Fruit fly (Drosophila melanogaster) whole organism, embryonic: Measurements from ENCODE around the gene Acp76A.

Experiments
- Ada2b ChIP-seq: fragments of 200-800 bp; sonication (Bioruptor generic); IDR thresholded peaks from 2 replicates; pipeline ENCODE4 v1.3.6; 2022; ENCODE audit warnings: missing biosample characterization, missing genetic modification characterization
- B-H2 ChIP-seq: fragments of 200-800 bp; sonication (Bioruptor generic); optimal IDR thresholded peaks from 2 replicates; lab custom pipeline; 2018; ENCODE audit warnings: missing biosample characterization, mild to moderate bottlenecking, missing genetic modification characterization
- BtbVII ChIP-seq: fragments of 200-800 bp; sonication (Bioruptor generic); optimal IDR thresholded peaks from 3 replicates; lab custom pipeline; 2017; ENCODE audit warnings: missing biosample characterization, mild to moderate bottlenecking, missing genetic modification characterization
- CG10147 ChIP-seq: fragments of 200-800 bp; sonication (Bioruptor generic); optimal IDR thresholded peaks from 2 replicates; lab custom pipeline; 2019; ENCODE audit warnings: missing biosample characterization, mild to moderate bottlenecking, missing genetic modification characterization, moderate library complexity
- CG10979 ChIP-seq: fragments of 200-800 bp; sonication (Bioruptor generic); optimal IDR thresholded peaks from 2 replicates; lab custom pipeline; 2018; ENCODE audit warnings: missing biosample characterization, mild to moderate bottlenecking, missing genetic modification characterization, moderate library complexity
- CG11504 ChIP-seq: fragments of 200-800 bp; sonication (Bioruptor generic); optimal IDR thresholded peaks from 3 replicates; lab custom pipeline; 2019; ENCODE audit warnings: missing biosample characterization, mild to moderate bottlenecking, missing genetic modification characterization, moderate library complexity
- CG13775 ChIP-seq: fragments of 200-800 bp; sonication (Bioruptor generic); optimal IDR thresholded peaks from 3 replicates; lab custom pipeline; 2017; ENCODE audit warnings: missing biosample characterization, mild to moderate bottlenecking, missing genetic modification characterization
- CG14710 ChIP-seq: fragments of 200-800 bp; sonication (Bioruptor generic); optimal IDR thresholded peaks from 3 replicates; lab custom pipeline; 2019; ENCODE audit warnings: missing biosample characterization, mild to moderate bottlenecking, missing genetic modification characterization, moderate library complexity
- CG15011 ChIP-seq: fragments of 200-800 bp; sonication (Bioruptor generic); optimal IDR thresholded peaks from 3 replicates; lab custom pipeline; 2018; ENCODE audit warnings: missing biosample characterization, mild to moderate bottlenecking, missing genetic modification characterization
- CG15269 ChIP-seq: fragments of 200-800 bp; sonication (Bioruptor generic); optimal IDR thresholded peaks from 2 replicates; lab custom pipeline; 2018; ENCODE audit warnings: missing biosample characterization, mild to moderate bottlenecking, missing genetic modification characterization, moderate library complexity
- CG16779 ChIP-seq: fragments of 200-800 bp; sonication (Bioruptor generic); IDR thresholded peaks from 2 replicates; pipeline ENCODE4 v1.3.6; 2022; ENCODE audit warnings: missing biosample characterization, missing genetic modification characterization
- CG18262 ChIP-seq: fragments of 200-800 bp; optimal IDR thresholded peaks from 3 replicates; lab custom pipeline; 2019; ENCODE audit warnings: missing biosample characterization, mild to moderate bottlenecking, missing genetic modification characterization, moderate library complexity
- CG2199 ChIP-seq: fragments of 200-800 bp; sonication (Bioruptor generic); IDR thresholded peaks from 3 replicates; pipeline ENCODE4 v1.3.6; 2022; ENCODE audit warnings: missing biosample characterization, missing genetic modification characterization
- CG32532 ChIP-seq: fragments of 200-800 bp; sonication (Bioruptor generic); IDR thresholded peaks from 2 replicates; pipeline ENCODE4 v1.3.6; 2022; ENCODE audit warnings: missing biosample characterization, missing genetic modification characterization
- CG3281 ChIP-seq: fragments of 200-800 bp; sonication (Bioruptor generic); optimal IDR thresholded peaks from 3 replicates; lab custom pipeline; 2017; ENCODE audit warnings: missing biosample characterization, mild to moderate bottlenecking, missing genetic modification characterization
- CG7271 ChIP-seq: fragments of 200-800 bp; sonication (Bioruptor generic); optimal IDR thresholded peaks from 2 replicates; lab custom pipeline; 2018; ENCODE audit warnings: missing biosample characterization, mild to moderate bottlenecking, missing genetic modification characterization, moderate library complexity
- CG7928 ChIP-seq: fragments of 200-800 bp; sonication (Bioruptor generic); optimal IDR thresholded peaks from 2 replicates; lab custom pipeline; 2017; ENCODE audit warnings: missing biosample characterization, mild to moderate bottlenecking, missing genetic modification characterization
- CG9817 ChIP-seq: fragments of 200-800 bp; sonication (Bioruptor generic); optimal IDR thresholded peaks from 2 replicates; lab custom pipeline; 2018; ENCODE audit warnings: missing biosample characterization, mild to moderate bottlenecking, missing genetic modification characterization, moderate library complexity
- CHES-1-like ChIP-seq: fragments of 200-800 bp; sonication (Bioruptor generic); optimal IDR thresholded peaks from 2 replicates; lab custom pipeline; 2016; ENCODE audit warnings: missing biosample characterization, missing genetic modification characterization
- Fer1 ChIP-seq: fragments of 200-800 bp; sonication (Bioruptor generic); optimal IDR thresholded peaks from 2 replicates; lab custom pipeline; 2017; ENCODE audit warnings: missing biosample characterization, mild to moderate bottlenecking, missing genetic modification characterization
- HLH3B ChIP-seq: fragments of 200-800 bp; sonication (Bioruptor generic); IDR thresholded peaks from 2 replicates; pipeline ENCODE4 v1.3.6; 2022; ENCODE audit warnings: missing biosample characterization, missing genetic modification characterization
- Hr3 ChIP-seq: fragments of 200-800 bp; sonication (Bioruptor generic); optimal IDR thresholded peaks from 3 replicates; lab custom pipeline; 2016; ENCODE audit warnings: missing biosample characterization, missing genetic modification characterization
- Lpt ChIP-seq: fragments of >200 bp; optimal IDR thresholded peaks from 2 replicates; lab custom pipeline; 2018; ENCODE audit warnings: missing biosample characterization, missing genetic modification characterization
- NC2α ChIP-seq: fragments of 200-800 bp; sonication (Bioruptor generic); optimal IDR thresholded peaks from 2 replicates; lab custom pipeline; 2016; ENCODE audit warnings: missing biosample characterization, missing genetic modification characterization
- Nf-YA ChIP-seq: fragments of 200-800 bp; sonication (Bioruptor generic); IDR thresholded peaks from 2 replicates; pipeline ENCODE4 v1.3.6; 2022; ENCODE audit warnings: missing biosample characterization, missing genetic modification characterization
- Oaz ChIP-seq: fragments of 200-800 bp; sonication (Bioruptor generic); IDR thresholded peaks from 2 replicates; pipeline ENCODE4 v1.3.6; 2022; ENCODE audit warnings: missing biosample characterization, missing genetic modification characterization
- Sox100B ChIP-seq: fragments of 200-800 bp; sonication (Bioruptor generic); optimal IDR thresholded peaks from 3 replicates; lab custom pipeline; 2018; ENCODE audit warnings: missing biosample characterization, mild to moderate bottlenecking, missing genetic modification characterization
- Tbp ChIP-seq: fragments of >200 bp; optimal IDR thresholded peaks from 2 replicates; lab custom pipeline; 2018; ENCODE audit warnings: missing biosample characterization, missing genetic modification characterization
- bcd ChIP-seq: fragments of 200-800 bp; sonication (Bioruptor generic); optimal IDR thresholded peaks from 2 replicates; lab custom pipeline; 2017; ENCODE audit warnings: missing biosample characterization, mild to moderate bottlenecking, missing genetic modification characterization
- chinmo ChIP-seq: fragments of 200-800 bp; sonication (Bioruptor generic); IDR thresholded peaks from 4 replicates; pipeline ENCODE4 v1.3.6; 2022; ENCODE audit warnings: missing biosample characterization, missing genetic modification characterization; ENCODE audit not compliant: partially characterized antibody
- crol ChIP-seq: fragments of 200-800 bp; sonication (Bioruptor generic); IDR thresholded peaks from 2 replicates; pipeline ENCODE4 v1.3.6; 2022; ENCODE audit warnings: missing biosample characterization, missing genetic modification characterization
- dmrt11E ChIP-seq: fragments of 200-800 bp; sonication (Bioruptor generic); optimal IDR thresholded peaks from 3 replicates; lab custom pipeline; 2018; ENCODE audit warnings: missing biosample characterization, mild to moderate bottlenecking, missing genetic modification characterization, moderate library complexity
- dmrt99B ChIP-seq: fragments of 200-800 bp; sonication (Bioruptor generic); optimal IDR thresholded peaks from 2 replicates; lab custom pipeline; 2018; ENCODE audit warnings: missing biosample characterization, mild to moderate bottlenecking, missing genetic modification characterization, moderate library complexity
- eyg ChIP-seq: fragments of 200-800 bp; sonication (Bioruptor generic); optimal IDR thresholded peaks from 3 replicates; lab custom pipeline; 2016; ENCODE audit warnings: missing biosample characterization, missing genetic modification characterization
- ftz-f1 ChIP-seq: fragments of 200-800 bp; sonication (Bioruptor generic); optimal IDR thresholded peaks from 2 replicates; lab custom pipeline; 2016; ENCODE audit warnings: missing biosample characterization, missing genetic modification characterization
- gem ChIP-seq: fragments of 200-800 bp; sonication (Bioruptor generic); optimal IDR thresholded peaks from 2 replicates; lab custom pipeline; 2019; ENCODE audit warnings: missing biosample characterization, mild to moderate bottlenecking, missing genetic modification characterization, moderate library complexity
- gro ChIP-seq: fragments of 200-800 bp; sonication (Bioruptor generic); optimal IDR thresholded peaks from 2 replicates; lab custom pipeline; 2016; ENCODE audit warnings: missing biosample characterization, missing genetic modification characterization
- ken ChIP-seq: fragments of 200-800 bp; sonication (Bioruptor generic); IDR thresholded peaks from 3 replicates; pipeline ENCODE4 v1.3.6; 2022; ENCODE audit warnings: missing biosample characterization, missing genetic modification characterization
- kni ChIP-seq: fragments of 200-800 bp; sonication (Bioruptor generic); optimal IDR thresholded peaks from 3 replicates; lab custom pipeline; 2017; ENCODE audit warnings: mild to moderate bottlenecking, missing biosample characterization, missing genetic modification reagents, missing genetic modification characterization
- mam ChIP-seq: fragments of 200-800 bp; sonication (Bioruptor generic); optimal IDR thresholded peaks from 3 replicates; lab custom pipeline; 2016; ENCODE audit warnings: missing biosample characterization, missing genetic modification characterization
- nerfin-1 ChIP-seq: fragments of 200-800 bp; sonication (Bioruptor generic); optimal IDR thresholded peaks from 3 replicates; lab custom pipeline; 2019; ENCODE audit warnings: missing biosample characterization, mild to moderate bottlenecking, missing genetic modification characterization, moderate library complexity
- odd ChIP-seq: fragments of 200-800 bp; sonication (Bioruptor generic); optimal IDR thresholded peaks from 2 replicates; lab custom pipeline; 2017; ENCODE audit warnings: missing biosample characterization, mild to moderate bottlenecking, missing genetic modification characterization
- org-1 ChIP-seq: fragments of 200-800 bp; sonication (Bioruptor generic); optimal IDR thresholded peaks from 2 replicates; lab custom pipeline; 2017; ENCODE audit warnings: missing biosample characterization, missing genetic modification characterization
- row ChIP-seq: fragments of 200-800 bp; sonication (Bioruptor generic); IDR thresholded peaks from 3 replicates; pipeline ENCODE4 v1.3.6; 2022; ENCODE audit warnings: missing biosample characterization, missing genetic modification characterization
- slbo ChIP-seq: fragments of 200-800 bp; sonication (Bioruptor generic); IDR thresholded peaks from 2 replicates; pipeline ENCODE4 v1.3.6; 2022; ENCODE audit warnings: missing biosample characterization, missing genetic modification characterization
- sna ChIP-seq: fragments of 200-800 bp; sonication (Bioruptor generic); IDR thresholded peaks from 2 replicates; pipeline ENCODE4 v1.3.6; 2022; ENCODE audit warnings: missing biosample characterization, missing genetic modification characterization; ENCODE audit not compliant: partially characterized antibody
- sob ChIP-seq: fragments of 200-800 bp; sonication (Bioruptor generic); IDR thresholded peaks from 2 replicates; pipeline ENCODE4 v1.3.6; 2022; ENCODE audit warnings: missing biosample characterization, missing genetic modification characterization
- sug ChIP-seq: fragments of 200-800 bp; optimal IDR thresholded peaks from 2 replicates; lab custom pipeline; 2019; ENCODE audit warnings: missing biosample characterization, mild to moderate bottlenecking, missing genetic modification characterization, moderate library complexity
- unpg ChIP-seq: fragments of 200-800 bp; sonication (Bioruptor generic); optimal IDR thresholded peaks from 3 replicates; lab custom pipeline; 2018; ENCODE audit warnings: missing biosample characterization, mild to moderate bottlenecking, missing genetic modification characterization, moderate library complexity

The Acp76A gene

DNA sequence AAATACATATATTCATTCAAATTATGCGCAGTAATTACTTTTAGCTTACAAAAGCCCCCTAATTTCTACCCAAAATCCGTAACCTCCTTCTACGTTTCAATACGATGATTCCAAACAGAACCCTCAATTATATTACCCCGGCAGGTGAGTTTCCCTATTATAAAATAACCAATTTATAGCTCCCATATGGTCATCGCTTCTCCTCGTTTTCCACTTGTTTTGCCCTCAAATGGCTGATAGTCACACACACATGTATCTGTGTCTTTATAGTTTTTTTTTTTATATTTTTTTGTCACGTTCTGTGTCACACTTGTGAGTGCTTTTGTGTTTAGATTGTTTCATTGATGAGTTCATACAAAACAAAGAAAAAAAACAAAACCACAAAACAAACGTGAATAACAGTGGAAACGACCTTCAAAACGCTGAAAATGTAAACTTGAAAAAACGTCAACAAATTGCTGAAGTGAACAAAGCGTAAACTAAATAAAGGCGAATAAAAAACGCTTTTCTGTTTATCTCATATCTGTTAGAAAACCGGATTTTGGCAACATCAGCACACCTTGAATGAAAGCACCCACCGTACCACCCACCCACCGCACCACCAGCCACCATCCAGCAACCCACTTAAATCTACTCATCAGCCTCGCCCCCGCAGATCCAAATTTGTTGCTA is 19.5 kb upstream of the Acp76A start (continued):
- TF ChIP-seq bcd (GFP tag; lab: Kevin White, UChicago): peak; percentile 40
- no peak for TF ChIP-seq dmrt11E
- TF ChIP-seq CG10147 (GFP tag; lab: Kevin White, UChicago): peak; percentile 24
- peak; percentile 19 for TF ChIP-seq BtbVII (GFP tag; lab: Kevin White, UChicago)
- no peak for TF ChIP-seq CG16779 (GFP tag; lab: Robert Waterston, UW)
- TF ChIP-seq NC2α (GFP tag; lab: Kevin White, UChicago): no peak
- peak; percentile 41 for TF ChIP-seq CG11504 (tag; lab: Kevin White, UChicago)
- peak; percentile 54 for TF ChIP-seq slbo (GFP tag; lab: Robert Waterston, UW)
- TF ChIP-seq CG18262: peak; percentile 9
- no peak for TF ChIP-seq CG13775 (GFP tag; lab: Kevin White, UChicago)
- TF ChIP-seq Lpt: no peak
- TF ChIP-seq unpg (GFP tag; lab: Kevin White, UChicago): peak; percentile 30
- 0 out of 2 replicates have a peak, but pooled peaks have one; percentile 23 for TF ChIP-seq Oaz (GFP tag; lab: Robert Waterston, UW)
- TF ChIP-seq org-1 (GFP tag; lab: Kevin White, UChicago): peak; percentile 8
- TF ChIP-seq CG7928 (GFP tag; lab: Kevin White, UChicago): no peak
- TF ChIP-seq HLH3B (GFP tag; lab: Robert Waterston, UW): peak; percentile 18; the same call in 1 of the 2 replicates
- peak; percentile 46 for TF ChIP-seq CG15269
- TF ChIP-seq nerfin-1 (tag; lab: Kevin White, UChicago): no peak
- TF ChIP-seq CHES-1-like (GFP tag; lab: Kevin White, UChicago): peak; percentile 1
- TF ChIP-seq gro (GFP tag; lab: Kevin White, UChicago): peak; percentile 62
- peak; percentile 45 for TF ChIP-seq gem (tag; lab: Kevin White, UChicago)
- TF ChIP-seq kni (GFP tag; lab: Kevin White, UChicago): peak; percentile 9
- 0 out of 2 replicates have a peak, but pooled peaks have one; percentile 25 for TF ChIP-seq Ada2b (GFP tag; lab: Robert Waterston, UW)
- peak; percentile 52 for TF ChIP-seq dmrt99B
- TF ChIP-seq ken (GFP tag; lab: Robert Waterston, UW): 0 out of 3 replicates have a peak, but pooled peaks have one; percentile 20
- TF ChIP-seq chinmo (GFP tag; lab: Robert Waterston, UW): peak; percentile 86
- peak; percentile 67 for TF ChIP-seq CG32532 (GFP tag; lab: Robert Waterston, UW)
- peak; percentile 21 for TF ChIP-seq CG9817 (tag; lab: Kevin White, UChicago)
- TF ChIP-seq B-H2 (GFP tag; lab: Kevin White, UChicago): peak; percentile 62
- TF ChIP-seq Tbp (GFP tag; lab: Kevin White, UChicago): no peak
- TF ChIP-seq Hr3 (GFP tag; lab: Kevin White, UChicago): no peak
- TF ChIP-seq CG3281: peak; percentile 53
- TF ChIP-seq CG7271 (tag; lab: Kevin White, UChicago): no peak
- TF ChIP-seq mam: peak; percentile 21
- TF ChIP-seq CG15011 (GFP tag; lab: Kevin White, UChicago): no peak
- peak; percentile 13 for TF ChIP-seq sug (tag; lab: Kevin White, UChicago)
- peak; percentile 24; the same call in 2 of the 3 replicates for TF ChIP-seq row (GFP tag; lab: Robert Waterston, UW)
- TF ChIP-seq odd (GFP tag; lab: Kevin White, UChicago): no peak
- peak; percentile 70 for TF ChIP-seq Fer1 (GFP tag; lab: Kevin White, UChicago)
- TF ChIP-seq CG10979 (tag; lab: Kevin White, UChicago): no peak
- TF ChIP-seq sna (GFP tag; lab: Robert Waterston, UW): no peak
- TF ChIP-seq Sox100B: no peak
- TF ChIP-seq sob: 0 out of 2 replicates have a peak, but pooled peaks have one; percentile 7
- 0 out of 2 replicates have a peak, but pooled peaks have one; percentile 30 for TF ChIP-seq Nf-YA (GFP tag; lab: Robert Waterston, UW)
- TF ChIP-seq CG14710 (tag; lab: Kevin White, UChicago): no peak
- TF ChIP-seq eyg: peak; percentile 3
- TF ChIP-seq CG2199 (GFP tag; lab: Robert Waterston, UW): 0 out of 3 replicates have a peak, but pooled peaks have one; percentile 18
- TF ChIP-seq ftz-f1 (GFP tag; lab: Kevin White, UChicago): peak; percentile 69
- TF ChIP-seq crol (GFP tag; lab: Robert Waterston, UW): peak; percentile 61
